Worm (Caenorhabditis elegans) whole organism, late embryonic: ENCODE data around the gene Y55B1AR.2.

ENCODE experiments used
- ceh-9 ChIP-seq: sonication (generic microtip); optimal IDR thresholded peaks from 2 replicates; lab custom pipeline; 2016; ENCODE audit warnings: mild to moderate bottlenecking, missing genetic modification characterization, inconsistent platforms, missing compliant biosample characterization
- fax-1 ChIP-seq: sonication (generic microtip); optimal IDR thresholded peaks from 2 replicates; lab custom pipeline; 2016; ENCODE audit warnings: missing genotype, missing genetic modification characterization, missing compliant biosample characterization
- fkh-10 ChIP-seq: fragments of 150-350 bp; optimal IDR thresholded peaks from 2 replicates; lab custom pipeline; 2014; ENCODE audit warnings: missing biosample characterization, missing genetic modification reagents, missing genetic modification characterization
- fkh-6 ChIP-seq: sonication (generic microtip); optimal IDR thresholded peaks from 2 replicates; lab custom pipeline; 2016; ENCODE audit warnings: missing genetic modification characterization, missing compliant biosample characterization
- nhr-11 ChIP-seq: fragments of 150-350 bp; optimal IDR thresholded peaks from 2 replicates; lab custom pipeline; 2014; ENCODE audit warnings: missing biosample characterization, missing genetic modification characterization
- pha-2 ChIP-seq: sonication (generic microtip); optimal IDR thresholded peaks from 2 replicates; lab custom pipeline; 2017; ENCODE audit warnings: mild to moderate bottlenecking, missing genetic modification characterization, missing compliant biosample characterization
- rnt-1 ChIP-seq: sonication (generic microtip); optimal IDR thresholded peaks from 2 replicates; lab custom pipeline; 2016; ENCODE audit warnings: missing genetic modification characterization, missing compliant biosample characterization
- tbx-7 ChIP-seq: sonication (generic microtip); optimal IDR thresholded peaks from 2 replicates; lab custom pipeline; 2016; ENCODE audit warnings: missing genotype, missing genetic modification characterization, missing compliant biosample characterization
- unc-55 ChIP-seq: sonication (generic microtip); optimal IDR thresholded peaks from 2 replicates; lab custom pipeline; 2017; ENCODE audit warnings: missing biosample characterization, missing genetic modification reagents, missing genetic modification characterization

DNA sequence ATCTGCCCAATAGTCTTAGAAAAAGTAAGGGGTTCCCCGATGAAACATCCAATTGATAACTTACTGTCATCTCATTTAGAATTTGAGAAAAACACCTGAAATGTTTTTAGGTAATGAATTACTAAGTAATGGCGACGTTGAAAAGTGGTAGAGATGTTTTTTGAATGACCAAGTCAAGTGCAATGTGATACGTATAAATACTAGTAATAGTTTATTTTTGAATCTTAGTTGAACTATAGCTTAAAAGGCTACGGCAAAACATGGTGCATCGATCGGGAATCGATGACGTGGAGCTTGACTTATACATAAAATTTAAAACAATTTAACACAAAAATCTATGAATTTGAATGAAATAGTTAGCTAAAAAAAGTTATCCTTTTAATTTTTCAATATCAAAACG is 11.0 kb upstream of the Y55B1AR.2 start, which contains the start of gene best-17:
- TF ChIP-seq rnt-1 (tag; lab: Kevin White, UChicago) = no peak
- no peak for TF ChIP-seq ceh-9 (tag; lab: Kevin White, UChicago)
- no peak for TF ChIP-seq unc-55 (GFP tag; lab: Kevin White, UChicago)
- no peak for TF ChIP-seq tbx-7 (tag; lab: Kevin White, UChicago)
- TF ChIP-seq nhr-11 = no peak
- TF ChIP-seq fkh-10 (GFP tag; lab: Kevin White, UChicago) = no peak
- no peak for TF ChIP-seq pha-2 (tag; lab: Kevin White, UChicago)
- no peak for TF ChIP-seq fkh-6 (tag; lab: Kevin White, UChicago)
- no peak for TF ChIP-seq fax-1
